Worm (Caenorhabditis elegans): ENCODE measurements around the gene T28D6.7.

The T28D6.7 gene

ce11 chrIII:11341466-11341865, 4.8 kb downstream of the T28D6.7 start:
- no peak for TF ChIP-seq sea-2 (GFP tag; optimal IDR thresholded peaks at IDR 0.05)
- no peak for TF ChIP-seq ceh-9 (tag; optimal IDR thresholded peaks at IDR 0.05)

ce11 chrIII:11337627-11338026, 8.7 kb downstream of the T28D6.7 start:
- TF ChIP-seq pha-4 (tag; optimal IDR thresholded peaks at IDR 0.05), result no peak
- no peak for TF ChIP-seq nhr-23 (tag; optimal IDR thresholded peaks at IDR 0.05)
- peak; percentile 81 for TF ChIP-seq nfya-1 (tag; optimal IDR thresholded peaks at IDR 0.05; ENCODE audit: insufficient read depth)
- TF ChIP-seq tbx-2 (tag; optimal IDR thresholded peaks at IDR 0.05), result no peak

DNA sequence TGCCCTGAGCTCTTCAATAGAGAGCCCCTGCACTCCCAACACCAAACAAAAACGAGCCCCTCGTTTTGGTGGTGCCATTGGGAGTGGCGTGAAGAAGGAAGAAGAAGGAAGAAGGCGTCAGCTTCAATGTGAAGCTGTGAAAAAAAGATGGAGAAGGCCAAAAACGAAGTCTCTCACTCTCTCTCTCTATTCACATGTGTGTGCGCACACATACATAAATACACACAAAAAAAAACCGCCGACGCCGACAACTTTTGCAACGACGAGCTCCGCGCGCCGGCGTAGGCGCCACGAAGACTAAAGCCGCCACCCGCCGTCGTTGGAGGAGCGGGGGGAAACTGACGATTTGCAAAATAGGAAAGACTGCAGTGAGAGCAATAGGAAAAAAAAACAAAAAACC, 10.2 kb downstream of the T28D6.7 start:
- TF ChIP-seq hmg-11 (tag; optimal IDR thresholded peaks at IDR 0.05), result peak; percentile 12
- no peak for TF ChIP-seq nhr-237 (tag; optimal IDR thresholded peaks at IDR 0.05)
- TF ChIP-seq nfya-1 (tag; optimal IDR thresholded peaks at IDR 0.05; ENCODE audit: insufficient read depth), result peak; percentile 48

DNA sequence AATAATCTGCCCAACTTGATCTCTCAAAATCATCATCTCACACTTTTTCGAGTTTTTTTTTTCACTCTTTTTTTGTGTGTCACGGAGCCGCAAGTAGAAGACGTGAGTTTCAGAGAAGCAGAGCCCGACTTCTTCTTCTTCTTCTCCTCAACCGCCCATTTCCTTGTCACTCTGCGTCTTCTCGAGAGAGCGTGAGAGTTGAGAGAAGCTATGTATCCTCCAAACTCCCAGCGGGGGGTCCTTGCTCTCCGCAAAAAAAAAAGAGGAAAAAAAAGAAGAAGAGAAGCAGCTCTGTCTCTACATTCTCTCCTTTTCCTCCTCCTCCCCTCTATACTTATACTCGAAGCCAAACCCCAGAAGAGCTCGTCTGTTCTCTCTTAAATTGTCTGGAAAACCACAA, 11.9 kb downstream of the T28D6.7 start:
- TF ChIP-seq eor-1 (tag; optimal IDR thresholded peaks at IDR 0.05) (no peak), elt-3 (tag; optimal IDR thresholded peaks at IDR 0.05) (no peak), elt-1 (tag; optimal IDR thresholded peaks at IDR 0.05) (no peak), nfya-1 (tag; optimal IDR thresholded peaks at IDR 0.05; ENCODE audit: insufficient read depth) (peak; percentile 69), jun-1 (tag; optimal IDR thresholded peaks at IDR 0.05) (no peak), tbx-2 (tag; optimal IDR thresholded peaks at IDR 0.05) (no peak), nhr-67 (tag; optimal IDR thresholded peaks at IDR 0.05) (no peak), lin-39 (tag; optimal IDR thresholded peaks at IDR 0.05) (peak; percentile 82), snpc-4 (tag; optimal IDR thresholded peaks at IDR 0.05) (peak; percentile 54), ama-1 (optimal IDR thresholded peaks at IDR 0.05) (no peak), nhr-76 (tag; optimal IDR thresholded peaks at IDR 0.05) (no peak), nhr-12 (tag; optimal IDR thresholded peaks at IDR 0.05) (no peak), hmg-11 (tag; optimal IDR thresholded peaks at IDR 0.05) (peak; percentile 69), fkh-10 (GFP tag; optimal IDR thresholded peaks at IDR 0.05) (peak; percentile 68)

DNA sequence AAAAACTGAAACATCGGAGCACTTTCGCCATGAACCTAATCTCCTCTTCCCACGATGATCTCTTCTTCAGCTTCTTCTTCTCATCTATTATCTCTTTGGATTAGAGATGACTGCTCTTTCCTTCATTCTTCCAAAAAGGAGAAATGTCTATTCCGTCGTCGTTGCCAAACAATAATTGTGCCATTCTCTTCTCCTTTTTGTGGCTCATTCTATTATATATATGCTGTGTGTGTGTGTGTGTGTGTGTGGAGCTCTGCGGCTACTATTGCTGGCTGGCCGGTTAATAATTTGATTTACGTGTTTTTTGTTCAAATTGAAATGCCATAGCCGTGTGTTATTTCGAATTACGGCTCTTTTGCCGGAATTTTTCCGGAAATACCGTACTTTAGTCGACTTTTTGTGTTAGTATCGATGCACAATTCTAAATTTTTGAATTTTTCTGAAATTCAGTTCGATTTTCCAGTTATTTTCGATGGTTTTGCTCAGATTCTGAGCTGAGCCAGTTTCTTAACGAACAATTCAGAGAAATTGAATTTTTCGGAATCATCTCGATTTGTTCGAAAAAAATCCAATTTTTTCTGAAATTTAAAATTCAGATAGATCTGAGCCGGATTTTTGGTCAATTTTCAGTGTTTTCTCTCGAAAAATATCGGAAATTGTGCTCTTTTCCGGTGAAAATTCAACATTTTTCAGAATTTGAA, 13.1 kb downstream of the T28D6.7 start, which contains the start of gene T28D6.5:
Gene T28D6.5 (plus strand): TSS at position 651 of the 701 bp plus-strand sequence.
- TF ChIP-seq ZK546.5 (tag; optimal IDR thresholded peaks at IDR 0.05) (no peak), ama-1 (optimal IDR thresholded peaks at IDR 0.05) (no peak)

- TF ChIP-seq unc-62 (GFP tag; optimal IDR thresholded peaks at IDR 0.05) (peak; percentile 38), lin-39 (tag; optimal IDR thresholded peaks at IDR 0.05) (peak; percentile 8), nhr-237 (tag; optimal IDR thresholded peaks at IDR 0.05) (no peak)
Observed at ce11 chrIII:11332306-11332705, 14.0 kb downstream of the T28D6.7 start.

ce11 chrIII:11324093-11324492, 22.2 kb downstream of the T28D6.7 start:
- no peak for TF ChIP-seq nhr-28 (tag; optimal IDR thresholded peaks at IDR 0.05)
- TF ChIP-seq nhr-67 (tag; optimal IDR thresholded peaks at IDR 0.05), result no peak
- no peak for TF ChIP-seq ztf-11 (tag; optimal IDR thresholded peaks at IDR 0.05)
- no peak for TF ChIP-seq ZK546.5 (tag; optimal IDR thresholded peaks at IDR 0.05)
- TF ChIP-seq jun-1 (tag; optimal IDR thresholded peaks at IDR 0.05), result no peak
- no peak for TF ChIP-seq mdl-1 (tag; optimal IDR thresholded peaks at IDR 0.05)
- no peak for TF ChIP-seq fkh-10 (GFP tag; optimal IDR thresholded peaks at IDR 0.05)
- no peak for TF ChIP-seq skn-1 (tag; optimal IDR thresholded peaks at IDR 0.05)
- no peak for TF ChIP-seq unc-62 (GFP tag; optimal IDR thresholded peaks at IDR 0.05)
- no peak for TF ChIP-seq nhr-12 (tag; optimal IDR thresholded peaks at IDR 0.05)
- no peak for TF ChIP-seq nhr-43 (tag; optimal IDR thresholded peaks at IDR 0.05; ENCODE audit: poor library complexity, severe bottlenecking)
- TF ChIP-seq lsy-12 (tag; optimal IDR thresholded peaks at IDR 0.05), result no peak
- no peak for TF ChIP-seq nhr-11 (tag; optimal IDR thresholded peaks at IDR 0.05)
- no peak for TF ChIP-seq pha-4 (tag; optimal IDR thresholded peaks at IDR 0.05)
- no peak for TF ChIP-seq ceh-9 (tag; optimal IDR thresholded peaks at IDR 0.05)

Measured in whole organism, L3 larva.